Worm (Caenorhabditis elegans): ENCODE measurements around the gene ZK617.26.

DNA sequence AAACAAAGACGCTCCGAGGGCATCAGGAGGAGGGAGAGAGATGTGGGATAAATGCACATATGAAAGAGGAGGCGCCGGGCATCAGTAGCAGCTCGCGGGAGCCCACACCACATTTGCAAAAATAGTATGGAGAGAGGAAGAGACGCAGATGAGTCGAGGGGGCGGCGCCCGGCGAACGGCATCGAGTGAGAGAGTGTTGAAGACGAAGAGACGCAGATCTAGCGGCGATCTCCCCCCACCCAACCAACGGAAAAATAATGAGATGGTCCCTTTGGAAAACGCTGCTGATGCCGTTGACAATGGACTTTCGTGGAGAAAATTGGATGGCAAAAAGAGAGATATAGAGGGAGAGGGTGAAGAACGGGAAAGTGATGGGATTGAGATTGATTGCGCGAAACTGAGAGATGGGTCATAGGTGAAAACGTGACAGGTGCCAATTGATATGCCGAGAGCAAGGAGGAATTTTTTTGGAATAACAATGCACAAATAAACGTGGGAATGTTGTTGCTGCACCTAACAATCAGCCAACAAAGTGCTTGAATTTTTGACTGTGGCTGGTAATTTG, 1.8 kb upstream of the ZK617.26 start:
- no peak for TF ChIP-seq flt-1 (GFP tag; IDR thresholded peaks at IDR 0.05)
- no peak for TF ChIP-seq ztf-29 (GFP tag; IDR thresholded peaks at IDR 0.05)
- no peak for TF ChIP-seq klf-2 (GFP tag; conservative IDR thresholded peaks at IDR 0.05)
- no peak for TF ChIP-seq tab-1 (GFP tag; IDR thresholded peaks at IDR 0.05)
- TF ChIP-seq ztf-23 (GFP tag; IDR thresholded peaks at IDR 0.05), result no peak
- no peak for TF ChIP-seq cog-1 (tag; optimal IDR thresholded peaks at IDR 0.05)
- no peak for TF ChIP-seq T22C8.4 (GFP tag; IDR thresholded peaks at IDR 0.05)
- TF ChIP-seq ref-1 (GFP tag; conservative IDR thresholded peaks at IDR 0.05), result no peak
- TF ChIP-seq med-1 (GFP tag; optimal IDR thresholded peaks at IDR 0.05; ENCODE audit: insufficient read depth), result no peak
